Worm (Caenorhabditis elegans) whole organism, mixed stage, embryonic: Measurements from ENCODE around the gene sra-32.

Experiments
- ceh-83 ChIP-seq: fragments of 200-800 bp; sonication (Bioruptor generic); optimal IDR thresholded peaks from 2 replicates; lab custom pipeline; 2018; ENCODE audit warnings: mild to moderate bottlenecking, missing genetic modification characterization, missing compliant biosample characterization
- nhr-237 ChIP-seq: fragments of 150-350 bp; optimal IDR thresholded peaks from 2 replicates; lab custom pipeline; 2014; ENCODE audit warnings: missing biosample characterization, missing genetic modification characterization
- unc-62 ChIP-seq: fragments of 150-350 bp; optimal IDR thresholded peaks from 2 replicates; lab custom pipeline; 2014; ENCODE audit warnings: missing biosample characterization, missing genetic modification reagents, missing genetic modification characterization

ce11 chrII:4579920-4580474 lies 48.2 kb upstream of the sra-32 start:
- TF ChIP-seq unc-62 (GFP tag; lab: Kevin White, UChicago) (peak; percentile 8), ceh-83 (GFP tag; lab: Kevin White, UChicago) (no peak), nhr-237 (no peak)
